Fruit fly (Drosophila melanogaster): Measurements from ENCODE around the gene CG7377.

DNA sequence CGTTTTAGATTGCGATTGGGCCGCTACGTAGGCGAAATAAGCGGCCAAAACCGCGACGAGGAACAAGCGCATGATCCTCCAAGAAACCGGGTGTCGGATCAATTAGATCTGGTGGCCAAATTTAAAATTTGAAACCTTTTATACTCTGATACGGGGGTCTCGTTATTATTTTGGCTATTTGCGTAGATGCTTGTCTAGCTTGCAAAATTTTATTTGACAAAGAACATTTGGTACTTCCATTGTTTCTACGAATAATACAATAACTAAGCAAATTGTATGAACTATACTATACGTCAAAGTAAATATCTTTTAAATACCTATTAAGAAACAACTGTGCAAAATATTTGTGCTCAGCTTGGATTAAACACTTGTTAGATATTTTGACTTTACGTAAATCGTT lies 30.5 kb downstream of the CG7377 start, which contains the start of gene Muc68Ca:
- TF ChIP-seq CG6808 (GFP tag; optimal IDR thresholded peaks at IDR 0.05) (no peak), achi (GFP tag; optimal IDR thresholded peaks at IDR 0.05) (no peak), ss (GFP tag; optimal IDR thresholded peaks at IDR 0.05) (no peak)
